Worm (Caenorhabditis elegans): ENCODE results near the gene F10E9.7.

- no peak for TF ChIP-seq ama-1 (optimal IDR thresholded peaks at IDR 0.05)
- no peak for TF ChIP-seq ama-1 (GFP tag; optimal IDR thresholded peaks at IDR 0.05)
- no peak for TF ChIP-seq snpc-4 (GFP tag; optimal IDR thresholded peaks at IDR 0.05)
- no peak for TF ChIP-seq snpc-4 (tag; optimal IDR thresholded peaks at IDR 0.05)
- no peak for TF ChIP-seq F49E8.2 (tag; optimal IDR thresholded peaks at IDR 0.05; ENCODE audit: insufficient read depth)
- no peak for TF ChIP-seq repo-1 (tag; optimal IDR thresholded peaks at IDR 0.05)
- TF ChIP-seq sea-2 (GFP tag; IDR thresholded peaks at IDR 0.05): no peak
- TF ChIP-seq F33H1.4 (GFP tag; IDR thresholded peaks at IDR 0.05): no peak
- TF ChIP-seq B0019.2 (GFP tag; conservative IDR thresholded peaks at IDR 0.05): no peak
- TF ChIP-seq C06A6.2 (GFP tag; conservative IDR thresholded peaks at IDR 0.05): no peak
- TF ChIP-seq ceh-40 (GFP tag; IDR thresholded peaks at IDR 0.05): no peak
- no peak for TF ChIP-seq rec-8 (tag; optimal IDR thresholded peaks at IDR 0.05)
- no peak for TF ChIP-seq ekl-4 (GFP tag; IDR thresholded peaks at IDR 0.05)
- no peak for TF ChIP-seq F39B2.1 (GFP tag; IDR thresholded peaks at IDR 0.05)
Observed at ce11 chrIII:8298216-8298920, 8.9 kb downstream of the F10E9.7 start.
